Worm (Caenorhabditis elegans) whole organism, L1 larva: Measurements from ENCODE around the gene ZK945.6.

Source experiments
- blmp-1 ChIP-seq: fragments of 150-350 bp; optimal IDR thresholded peaks from 2 replicates; lab custom pipeline; 2014; ENCODE audit warnings: missing biosample characterization, missing genetic modification characterization
- ces-1 ChIP-seq: fragments of 150-350 bp; optimal IDR thresholded peaks from 2 replicates; lab custom pipeline; 2014; ENCODE audit warnings: missing biosample characterization, missing genetic modification reagents, missing genetic modification characterization
- lin-35 ChIP-seq, 2 experiments: fragments of 150-350 bp; optimal IDR thresholded peaks; 2 replicates each; lab custom pipeline; 2014; ENCODE audit warnings: missing biosample characterization in 2 of 2, missing genetic modification characterization in 2 of 2, missing genetic modification reagents in 2 of 2
- nhr-237 ChIP-seq: fragments of 150-350 bp; optimal IDR thresholded peaks from 2 replicates; lab custom pipeline; 2014; ENCODE audit warnings: missing biosample characterization, missing genetic modification characterization
- sptf-1 ChIP-seq: fragments of 150-350 bp; optimal IDR thresholded peaks from 2 replicates; lab custom pipeline; 2014; ENCODE audit warnings: missing biosample characterization, missing genetic modification characterization

- no peak for TF ChIP-seq sptf-1 (tag; lab: Kevin White, UChicago)
- TF ChIP-seq nhr-237 (tag; lab: Kevin White, UChicago): no peak
- TF ChIP-seq blmp-1 (tag; lab: Kevin White, UChicago): no peak
- TF ChIP-seq ces-1 (GFP tag; lab: Kevin White, UChicago): no peak
- no peak for TF ChIP-seq lin-35 (GFP tag; optimal IDR thresholded peaks at IDR 0.05; lab: Kevin White, UChicago)
Measured at ce11 chrII:10105604-10106003, 1.2 kb downstream of the ZK945.6 start, which contains the start of gene ZK945.4.
